Fruit fly (Drosophila melanogaster): ENCODE data around the gene stwl.

The stwl gene

dm6 chr3L:14452419-14453259, 42.9 kb upstream of the stwl start:
- TF ChIP-seq EcR (GFP tag; optimal IDR thresholded peaks at IDR 0.05) (no peak), rn (GFP tag; IDR thresholded peaks at IDR 0.05) (no peak), CG34367 (tag; optimal IDR thresholded peaks at IDR 0.05) (no peak), CG12605 (GFP tag; IDR thresholded peaks at IDR 0.05) (no peak), CG17806 (tag; optimal IDR thresholded peaks at IDR 0.05) (no peak), D1 (tag; optimal IDR thresholded peaks at IDR 0.05) (no peak), Pif1B (GFP tag; optimal IDR thresholded peaks at IDR 0.05) (no peak), CG9948 (tag; optimal IDR thresholded peaks at IDR 0.05) (no peak), CG13204 (GFP tag; optimal IDR thresholded peaks at IDR 0.05) (no peak), fd96Ca (GFP tag; IDR thresholded peaks at IDR 0.05) (no peak), CG10348 (GFP tag; IDR thresholded peaks at IDR 0.05) (no peak), CG4496 (GFP tag; IDR thresholded peaks at IDR 0.05) (no peak), CG32121 (GFP tag; IDR thresholded peaks at IDR 0.05) (no peak), gl (tag; optimal IDR thresholded peaks at IDR 0.05) (no peak), CG15710 (tag; optimal IDR thresholded peaks at IDR 0.05) (no peak), Ets98B (GFP tag; IDR thresholded peaks at IDR 0.05) (no peak), Pif1A (GFP tag; optimal IDR thresholded peaks at IDR 0.05) (no peak), Snoo (tag; optimal IDR thresholded peaks at IDR 0.05) (no peak)

- TF ChIP-seq Pif1B (GFP tag; optimal IDR thresholded peaks at IDR 0.05) (peak; percentile 27), Ets98B (GFP tag; IDR thresholded peaks at IDR 0.05) (peak; percentile 81), CG8159 (tag; optimal IDR thresholded peaks at IDR 0.05) (peak; percentile 51), CG4496 (GFP tag; IDR thresholded peaks at IDR 0.05) (peak; percentile 89), CG14655 (GFP tag; optimal IDR thresholded peaks at IDR 0.05) (peak; percentile 70), D1 (tag; optimal IDR thresholded peaks at IDR 0.05) (no peak), gl (tag; optimal IDR thresholded peaks at IDR 0.05) (no peak), CG34367 (tag; optimal IDR thresholded peaks at IDR 0.05) (peak; percentile 3), fd96Ca (GFP tag; IDR thresholded peaks at IDR 0.05) (peak; percentile 78), Snoo (tag; optimal IDR thresholded peaks at IDR 0.05) (peak; percentile 22), CG8301 (tag; optimal IDR thresholded peaks at IDR 0.05) (peak; percentile 67), EcR (GFP tag; optimal IDR thresholded peaks at IDR 0.05) (no peak), CG9948 (tag; optimal IDR thresholded peaks at IDR 0.05) (peak; percentile 51), CG17806 (tag; optimal IDR thresholded peaks at IDR 0.05) (peak; percentile 46), rn (GFP tag; IDR thresholded peaks at IDR 0.05) (peak; percentile 52; the same call in 1 of the 2 replicates), CG10348 (GFP tag; IDR thresholded peaks at IDR 0.05) (peak; percentile 29; the same call in 1 of the 2 replicates), CG32121 (GFP tag; IDR thresholded peaks at IDR 0.05) (peak; percentile 82), CG12605 (GFP tag; IDR thresholded peaks at IDR 0.05) (peak; percentile 72), Pif1A (GFP tag; optimal IDR thresholded peaks at IDR 0.05) (peak; percentile 58), CG13204 (GFP tag; optimal IDR thresholded peaks at IDR 0.05) (no peak), CG15710 (tag; optimal IDR thresholded peaks at IDR 0.05) (peak; percentile 19)
Measured at dm6 chr3L:14451534-14451933, 41.8 kb upstream of the stwl start.

dm6 chr3L:14450347-14450926, 40.7 kb upstream of the stwl start:
- TF ChIP-seq CG32121 (GFP tag; IDR thresholded peaks at IDR 0.05) (peak; percentile 35; the same call in 1 of the 2 replicates), gl (tag; optimal IDR thresholded peaks at IDR 0.05) (peak; percentile 75), rn (GFP tag; IDR thresholded peaks at IDR 0.05) (no peak), CG12605 (GFP tag; IDR thresholded peaks at IDR 0.05) (peak; percentile 26; the same call in 1 of the 2 replicates), CG8159 (tag; optimal IDR thresholded peaks at IDR 0.05) (peak; percentile 29), CG14655 (GFP tag; optimal IDR thresholded peaks at IDR 0.05) (peak; percentile 56), CG9948 (tag; optimal IDR thresholded peaks at IDR 0.05) (no peak), CG4496 (GFP tag; IDR thresholded peaks at IDR 0.05) (peak; percentile 53; the same call in 2 of the 3 replicates), CG13204 (GFP tag; optimal IDR thresholded peaks at IDR 0.05) (peak; percentile 45), CG10348 (GFP tag; IDR thresholded peaks at IDR 0.05) (no peak), CG15710 (tag; optimal IDR thresholded peaks at IDR 0.05) (peak; percentile 25), fd96Ca (GFP tag; IDR thresholded peaks at IDR 0.05) (no peak), Pif1A (GFP tag; optimal IDR thresholded peaks at IDR 0.05) (peak; percentile 47), Snoo (tag; optimal IDR thresholded peaks at IDR 0.05) (peak; percentile 25), Ets98B (GFP tag; IDR thresholded peaks at IDR 0.05) (peak; percentile 34), CG8301 (tag; optimal IDR thresholded peaks at IDR 0.05) (peak; percentile 28)

dm6 chr3L:14448321-14449043, 38.7 kb upstream of the stwl start:
- TF ChIP-seq CG17806 (tag; optimal IDR thresholded peaks at IDR 0.05) (peak; percentile 98), CG15710 (tag; optimal IDR thresholded peaks at IDR 0.05) (peak; percentile 97), CG34367 (tag; optimal IDR thresholded peaks at IDR 0.05) (peak; percentile 97), CG8159 (tag; optimal IDR thresholded peaks at IDR 0.05) (peak; percentile 97), CG32121 (GFP tag; IDR thresholded peaks at IDR 0.05) (peak; percentile 97), CG12605 (GFP tag; IDR thresholded peaks at IDR 0.05) (peak; percentile 96), Pif1A (GFP tag; optimal IDR thresholded peaks at IDR 0.05) (peak; percentile 98), CG10348 (GFP tag; IDR thresholded peaks at IDR 0.05) (peak; percentile 57; the same call in 1 of the 2 replicates), Snoo (tag; optimal IDR thresholded peaks at IDR 0.05) (peak; percentile 94), CG8301 (tag; optimal IDR thresholded peaks at IDR 0.05) (peak; percentile 97), EcR (GFP tag; optimal IDR thresholded peaks at IDR 0.05) (peak; percentile 59), Pif1B (GFP tag; optimal IDR thresholded peaks at IDR 0.05) (peak; percentile 97), CG13204 (GFP tag; optimal IDR thresholded peaks at IDR 0.05) (peak; percentile 84), fd96Ca (GFP tag; IDR thresholded peaks at IDR 0.05) (peak; percentile 95), CG14655 (GFP tag; optimal IDR thresholded peaks at IDR 0.05) (peak; percentile 96), CG9948 (tag; optimal IDR thresholded peaks at IDR 0.05) (peak; percentile 97), CG4496 (GFP tag; IDR thresholded peaks at IDR 0.05) (peak; percentile 98), rn (GFP tag; IDR thresholded peaks at IDR 0.05) (peak; percentile 94), Ets98B (GFP tag; IDR thresholded peaks at IDR 0.05) (peak; percentile 98), gl (tag; optimal IDR thresholded peaks at IDR 0.05) (peak; percentile 93), D1 (tag; optimal IDR thresholded peaks at IDR 0.05) (peak; percentile 95)

All from whole organism, pupa.